Worm (Caenorhabditis elegans): ENCODE results near the gene inx-2.

ce11 chrX:11299642-11300307 is 3.2 kb upstream of the inx-2 start, which contains the start of the genes snrp-40.1 and F08G12.3:
- no peak for TF ChIP-seq ztf-23 (GFP tag; IDR thresholded peaks at IDR 0.05)
- TF ChIP-seq cog-1 (tag; optimal IDR thresholded peaks at IDR 0.05) = peak; percentile 76

Measured in whole organism, midembryonic.